Fruit fly (Drosophila melanogaster): ENCODE results near the gene CG16753.

Gene CG16753

DNA sequence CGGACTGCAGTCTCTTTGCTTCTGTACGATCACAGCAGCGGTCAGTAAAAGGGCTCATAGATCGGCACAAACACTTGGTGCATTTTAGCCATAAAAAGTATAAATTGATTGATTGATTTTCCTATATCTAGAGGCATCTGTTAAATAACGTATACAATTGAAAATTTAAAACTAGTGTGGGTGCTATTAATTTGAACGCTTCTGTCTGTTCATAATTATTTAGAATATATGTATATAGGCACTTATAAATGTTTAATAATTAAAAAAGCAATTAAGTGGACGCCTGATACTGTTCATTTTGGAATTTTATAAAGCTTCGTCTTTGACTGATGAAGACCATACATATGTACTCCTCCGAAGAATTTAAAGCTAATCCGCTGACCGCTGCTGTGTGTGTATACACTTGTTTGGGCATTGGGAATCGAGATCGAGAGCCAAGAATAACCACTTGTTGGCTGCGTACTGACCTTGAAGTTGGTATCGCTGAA is 9.6 kb upstream of the CG16753 start:
- no peak for TF ChIP-seq Clk (GFP tag; optimal IDR thresholded peaks at IDR 0.05)
- TF ChIP-seq CG7101 (tag; optimal IDR thresholded peaks at IDR 0.05) = peak; percentile 65
- peak; percentile 56 for TF ChIP-seq CG14711 (tag; optimal IDR thresholded peaks at IDR 0.05)
- no peak for TF ChIP-seq cnc (optimal IDR thresholded peaks at IDR 0.05)
- peak; percentile 29 for TF ChIP-seq CG12768 (GFP tag; optimal IDR thresholded peaks at IDR 0.05)
- TF ChIP-seq bab1 (GFP tag; optimal IDR thresholded peaks at IDR 0.05) = peak; percentile 51
- peak; percentile 70 for TF ChIP-seq CG33017 (tag; optimal IDR thresholded peaks at IDR 0.05)
- TF ChIP-seq cic (GFP tag; optimal IDR thresholded peaks at IDR 0.05) = peak; percentile 8
- peak; percentile 28 for TF ChIP-seq CG7045 (GFP tag; optimal IDR thresholded peaks at IDR 0.05)
- no peak for TF ChIP-seq CG5204 (GFP tag; optimal IDR thresholded peaks at IDR 0.05)
- TF ChIP-seq CG11617 (GFP tag; optimal IDR thresholded peaks at IDR 0.05) = peak; percentile 9

DNA sequence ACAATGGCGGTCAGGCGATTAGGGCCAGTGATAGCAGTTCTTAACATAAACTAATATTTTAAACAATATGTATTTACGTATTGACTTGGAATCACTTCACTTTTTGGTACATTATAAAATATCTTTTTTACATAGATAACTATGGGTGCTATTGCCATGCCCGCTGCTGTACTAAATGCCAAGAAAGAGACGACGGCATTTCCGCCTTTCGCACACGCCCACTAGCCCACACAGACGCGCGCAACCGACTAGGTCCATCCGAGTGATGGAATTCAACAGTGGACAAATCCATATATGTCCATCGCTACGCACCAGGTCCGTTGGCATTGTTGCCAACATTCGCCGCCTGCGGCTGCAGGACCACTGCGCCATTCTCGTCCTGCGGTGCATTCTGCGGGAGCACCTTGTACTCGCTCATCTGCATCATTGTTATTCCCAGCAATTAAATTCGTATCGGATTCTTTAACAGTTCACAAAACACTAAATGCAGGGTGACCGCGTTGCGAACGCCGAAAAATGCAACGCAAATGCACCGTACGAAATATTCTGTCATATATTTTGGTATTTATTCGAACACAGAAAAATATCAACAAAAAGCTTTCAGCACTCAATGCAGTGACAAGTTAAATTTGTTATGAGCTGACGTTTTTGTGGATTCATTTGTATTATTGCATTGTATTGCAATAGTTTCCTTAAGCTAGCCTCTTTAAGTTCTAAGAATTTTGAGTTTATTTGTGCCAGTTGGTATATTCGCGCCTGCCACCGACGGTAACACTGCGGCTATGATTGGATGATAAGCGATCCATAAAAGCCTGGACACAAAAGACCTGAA is 8.3 kb upstream of the CG16753 start, which contains the start of the genes scramb2 and Sk2:
Gene scramb2, minus strand, starts transcription at position 488 of the 832 bp plus-strand sequence.
Gene Sk2, plus strand, starts transcription at position 763 of the 832 bp plus-strand sequence.
- TF ChIP-seq cnc (optimal IDR thresholded peaks at IDR 0.05) (no peak), CG1620 (GFP tag; optimal IDR thresholded peaks at IDR 0.05) (peak; percentile 84), Mnt (GFP tag; optimal IDR thresholded peaks at IDR 0.05) (peak; percentile 73), CG12768 (GFP tag; optimal IDR thresholded peaks at IDR 0.05) (peak; percentile 98), tj (GFP tag; optimal IDR thresholded peaks at IDR 0.05) (peak; percentile 78), CG33017 (tag; optimal IDR thresholded peaks at IDR 0.05) (peak; percentile 97), Hr96 (GFP tag; optimal IDR thresholded peaks at IDR 0.05) (peak; percentile 81), CG7101 (tag; optimal IDR thresholded peaks at IDR 0.05) (peak; percentile 96), Crg-1 (GFP tag; optimal IDR thresholded peaks at IDR 0.05) (peak; percentile 75), CG5204 (GFP tag; optimal IDR thresholded peaks at IDR 0.05) (no peak), CG11617 (GFP tag; optimal IDR thresholded peaks at IDR 0.05) (peak; percentile 92), cic (GFP tag; optimal IDR thresholded peaks at IDR 0.05) (peak; percentile 80), CG7045 (GFP tag; optimal IDR thresholded peaks at IDR 0.05) (peak; percentile 97), ovo (GFP tag; optimal IDR thresholded peaks at IDR 0.05) (peak; percentile 42), toe (GFP tag; optimal IDR thresholded peaks at IDR 0.05) (peak; percentile 87), kay (GFP tag; ENCODE audit: borderline replicate concordance) (no peak), bab1 (GFP tag; optimal IDR thresholded peaks at IDR 0.05) (peak; percentile 94), pad (GFP tag; optimal IDR thresholded peaks at IDR 0.05) (peak; percentile 83), CG14711 (tag; optimal IDR thresholded peaks at IDR 0.05) (peak; percentile 91), Clk (GFP tag; optimal IDR thresholded peaks at IDR 0.05) (peak; percentile 92)

DNA sequence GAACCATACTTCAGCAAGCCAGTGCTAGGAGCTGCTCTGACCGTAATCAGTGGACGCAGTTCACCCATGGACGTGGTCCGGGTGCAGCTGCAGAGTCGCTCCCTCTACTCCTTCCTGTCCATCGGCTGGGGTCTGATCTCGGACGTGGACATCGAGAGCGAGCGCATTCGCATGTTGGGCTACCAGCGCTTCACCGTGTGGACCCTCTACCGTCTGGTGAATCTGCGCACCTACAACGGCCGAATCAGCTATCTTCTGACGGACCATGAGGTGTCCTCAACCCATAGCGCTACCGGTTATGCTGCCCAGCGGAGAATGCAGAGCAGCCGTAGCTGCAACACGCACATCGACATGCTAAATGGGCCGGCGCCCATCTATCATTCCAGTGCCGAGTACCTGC is 6.2 kb upstream of the CG16753 start:
- no peak for TF ChIP-seq bab1 (GFP tag; optimal IDR thresholded peaks at IDR 0.05)
- TF ChIP-seq CG33017 (tag; optimal IDR thresholded peaks at IDR 0.05) = no peak
- TF ChIP-seq CG7101 (tag; optimal IDR thresholded peaks at IDR 0.05) = no peak
- no peak for TF ChIP-seq CG5204 (GFP tag; optimal IDR thresholded peaks at IDR 0.05)
- no peak for TF ChIP-seq CG14711 (tag; optimal IDR thresholded peaks at IDR 0.05)
- no peak for TF ChIP-seq CG7045 (GFP tag; optimal IDR thresholded peaks at IDR 0.05)
- TF ChIP-seq cic (GFP tag; optimal IDR thresholded peaks at IDR 0.05) = no peak
- TF ChIP-seq CG12768 (GFP tag; optimal IDR thresholded peaks at IDR 0.05) = no peak
- no peak for TF ChIP-seq cnc (optimal IDR thresholded peaks at IDR 0.05)
- no peak for TF ChIP-seq Clk (GFP tag; optimal IDR thresholded peaks at IDR 0.05)
- TF ChIP-seq CG1620 (GFP tag; optimal IDR thresholded peaks at IDR 0.05) = no peak
- no peak for TF ChIP-seq toe (GFP tag; optimal IDR thresholded peaks at IDR 0.05)

DNA sequence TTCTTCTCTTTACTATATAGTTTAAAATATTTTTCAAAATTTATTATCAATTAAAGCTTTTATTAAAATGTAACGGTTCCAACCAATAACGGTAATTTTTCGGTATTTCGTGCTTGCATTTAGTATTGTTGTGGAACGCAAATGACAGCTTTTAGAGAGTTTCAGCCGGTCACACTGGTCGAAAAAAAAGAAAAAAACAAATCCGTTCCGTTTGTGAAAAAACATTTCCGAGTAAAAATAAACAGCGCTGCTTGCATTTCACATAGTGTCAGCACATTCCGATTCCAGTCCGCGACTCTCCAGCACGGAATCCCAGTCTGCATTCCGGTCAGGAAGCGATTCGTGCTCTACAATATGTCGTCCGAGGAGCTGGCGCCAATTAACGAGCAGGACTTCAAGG is 4.7 kb upstream of the CG16753 start, which contains the start of gene CG32485:
Gene CG32485, plus strand, starts transcription at position 139 of the 400 bp plus-strand sequence.
- TF ChIP-seq CG11617 (GFP tag; optimal IDR thresholded peaks at IDR 0.05) = peak; percentile 35
- TF ChIP-seq Hr96 (GFP tag; optimal IDR thresholded peaks at IDR 0.05) = no peak
- TF ChIP-seq ovo (GFP tag; optimal IDR thresholded peaks at IDR 0.05) = peak; percentile 61
- TF ChIP-seq tj (GFP tag; optimal IDR thresholded peaks at IDR 0.05) = peak; percentile 86
- peak; percentile 12 for TF ChIP-seq cic (GFP tag; optimal IDR thresholded peaks at IDR 0.05)

DNA sequence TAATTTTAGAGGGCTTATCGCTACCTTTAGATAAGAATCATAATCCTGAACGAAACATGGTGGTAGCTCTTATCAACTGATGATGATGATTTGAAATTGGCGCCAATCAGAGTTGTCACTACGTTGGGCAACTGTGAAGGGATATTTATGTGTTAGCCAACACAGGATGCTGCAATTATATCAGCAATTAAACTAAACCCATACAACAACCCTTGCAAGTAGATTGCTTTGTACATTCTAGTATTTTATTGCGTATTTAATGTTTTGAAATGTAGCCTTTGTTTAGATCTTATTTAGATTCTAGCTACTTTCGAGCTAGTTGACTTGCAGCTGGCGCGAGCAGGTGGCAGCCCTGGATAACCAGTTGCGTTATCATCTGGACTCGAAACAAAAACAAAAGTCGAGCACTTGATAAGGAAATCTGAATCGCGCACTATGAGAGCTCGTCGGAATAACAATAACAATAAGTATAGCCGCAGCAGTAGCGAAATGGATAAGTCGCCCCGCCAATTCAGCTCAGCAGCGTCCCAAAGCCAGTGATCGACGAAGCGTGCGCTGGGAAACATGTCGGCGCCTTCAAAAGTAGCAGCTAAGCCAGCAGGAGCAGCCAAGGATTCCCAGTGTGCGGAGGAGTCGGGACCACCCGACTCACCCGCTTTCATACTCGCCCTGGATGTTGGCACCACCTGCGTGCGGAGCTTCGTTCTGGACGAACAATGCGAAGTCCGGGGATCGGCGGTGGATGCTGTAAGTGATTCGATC is 2.6 kb upstream of the CG16753 start, which contains the start of gene CG1271:
Gene CG1271, plus strand, starts transcription at position 405 of the 762 bp plus-strand sequence.
- TF ChIP-seq CG12768 (GFP tag; optimal IDR thresholded peaks at IDR 0.05) (peak; percentile 55), CG11617 (GFP tag; optimal IDR thresholded peaks at IDR 0.05) (peak; percentile 78), kay (GFP tag; ENCODE audit: borderline replicate concordance) (no peak), cic (GFP tag; optimal IDR thresholded peaks at IDR 0.05) (peak; percentile 80), cnc (optimal IDR thresholded peaks at IDR 0.05) (no peak), CG5204 (GFP tag; optimal IDR thresholded peaks at IDR 0.05) (no peak), ovo (GFP tag; optimal IDR thresholded peaks at IDR 0.05) (peak; percentile 58), Hr96 (GFP tag; optimal IDR thresholded peaks at IDR 0.05) (no peak), bab1 (GFP tag; optimal IDR thresholded peaks at IDR 0.05) (peak; percentile 11), CG33017 (tag; optimal IDR thresholded peaks at IDR 0.05) (peak; percentile 70), CG14711 (tag; optimal IDR thresholded peaks at IDR 0.05) (peak; percentile 99), tj (GFP tag; optimal IDR thresholded peaks at IDR 0.05) (peak; percentile 14), pad (GFP tag; optimal IDR thresholded peaks at IDR 0.05) (peak; percentile 64), Clk (GFP tag; optimal IDR thresholded peaks at IDR 0.05) (peak; percentile 16), Mnt (GFP tag; optimal IDR thresholded peaks at IDR 0.05) (peak; percentile 71), CG7045 (GFP tag; optimal IDR thresholded peaks at IDR 0.05) (peak; percentile 57), CG7101 (tag; optimal IDR thresholded peaks at IDR 0.05) (peak; percentile 71), CG1620 (GFP tag; optimal IDR thresholded peaks at IDR 0.05) (peak; percentile 75), toe (GFP tag; optimal IDR thresholded peaks at IDR 0.05) (no peak), Crg-1 (GFP tag; optimal IDR thresholded peaks at IDR 0.05) (peak; percentile 81)

Data from whole organism, adult.